Fruit fly (Drosophila melanogaster): ENCODE data around the gene CYLD.
A peak's percentile ranks its signal among the peaks of the same experiment; 100 is the strongest.

CYLD gene

dm6 chr2L:10334854-10335277, 35.2 kb upstream of the CYLD start (continued):
- TF ChIP-seq CG34422 (GFP tag; IDR thresholded peaks at IDR 0.05) (peak; percentile 54; the same call in 2 of the 3 replicates), CrebB (tag; optimal IDR thresholded peaks at IDR 0.05) (peak; percentile 89), Ptx1 (GFP tag; IDR thresholded peaks at IDR 0.05) (peak; percentile 35; the same call in 1 of the 2 replicates), CG13624 (GFP tag; optimal IDR thresholded peaks at IDR 0.05) (peak; percentile 68), CG2202 (tag; optimal IDR thresholded peaks at IDR 0.05) (peak; percentile 35), ssp (GFP tag; IDR thresholded peaks at IDR 0.05) (no peak), Adf1 (GFP tag; IDR thresholded peaks at IDR 0.05) (peak; percentile 16; the same call in 1 of the 2 replicates), CG31388 (GFP tag; optimal IDR thresholded peaks at IDR 0.05) (no peak), Sin3A (optimal IDR thresholded peaks at IDR 0.05) (no peak), shn (GFP tag; optimal IDR thresholded peaks at IDR 0.05) (peak; percentile 57), D19B (GFP tag; optimal IDR thresholded peaks at IDR 0.05) (peak; percentile 54), dati (GFP tag; IDR thresholded peaks at IDR 0.05) (no peak), CG3838 (GFP tag; optimal IDR thresholded peaks at IDR 0.05) (no peak), tna (GFP tag; IDR thresholded peaks at IDR 0.05; ENCODE audit: partially characterized antibody) (peak; percentile 48; the same call in 1 of the 2 replicates), CG7372 (GFP tag; IDR thresholded peaks at IDR 0.05) (0 out of 2 replicates have a peak, but pooled peaks have one; percentile 10), jumu (GFP tag; optimal IDR thresholded peaks at IDR 0.05) (peak; percentile 54), CG17359 (tag; optimal IDR thresholded peaks at IDR 0.05) (peak; percentile 59), CG11504 (tag; optimal IDR thresholded peaks at IDR 0.05) (no peak), Jarid2 (GFP tag; optimal IDR thresholded peaks at IDR 0.05) (no peak), ranshi (GFP tag; IDR thresholded peaks at IDR 0.05) (peak; percentile 46; the same call in 1 of the 2 replicates), CG16779 (GFP tag; IDR thresholded peaks at IDR 0.05) (no peak), E2f1 (GFP tag; IDR thresholded peaks at IDR 0.05) (no peak), CG9932 (GFP tag; IDR thresholded peaks at IDR 0.05) (peak; percentile 78; the same call in 1 of the 2 replicates), CG15073 (GFP tag; optimal IDR thresholded peaks at IDR 0.05) (no peak), NC2α (GFP tag; optimal IDR thresholded peaks at IDR 0.05) (no peak), bab2 (GFP tag; optimal IDR thresholded peaks at IDR 0.05) (peak; percentile 10), crol (GFP tag; IDR thresholded peaks at IDR 0.05) (no peak), tio (GFP tag; optimal IDR thresholded peaks at IDR 0.05) (no peak), cas (GFP tag; IDR thresholded peaks at IDR 0.05) (no peak), CG15601 (tag; optimal IDR thresholded peaks at IDR 0.05) (peak; percentile 77), Dip3 (GFP tag; optimal IDR thresholded peaks at IDR 0.05) (no peak), CG9797 (GFP tag; optimal IDR thresholded peaks at IDR 0.05) (peak; percentile 35), bowl (GFP tag; IDR thresholded peaks at IDR 0.05) (no peak; the same call in 1 of the 2 replicates), CG7786 (GFP tag; optimal IDR thresholded peaks at IDR 0.05) (peak; percentile 30), CG2199 (GFP tag; IDR thresholded peaks at IDR 0.05) (peak; percentile 86; the same call in 2 of the 3 replicates), pan (optimal IDR thresholded peaks at IDR 0.05) (no peak), pan (GFP tag; optimal IDR thresholded peaks at IDR 0.05 in 1 of 2, IDR thresholded peaks at IDR 0.05 in 1 of 2) (no peak), fd102C (GFP tag; optimal IDR thresholded peaks at IDR 0.05) (peak; percentile 17), Myb (GFP tag; optimal IDR thresholded peaks at IDR 0.05) (peak; percentile 9), ems (GFP tag; optimal IDR thresholded peaks at IDR 0.05) (peak; percentile 52), kay (GFP tag; optimal IDR thresholded peaks at IDR 0.05) (peak; percentile 90), CG15479 (GFP tag; optimal IDR thresholded peaks at IDR 0.05) (peak; percentile 73), Pdp1 (GFP tag; optimal IDR thresholded peaks at IDR 0.05) (peak; percentile 38 to 97), Atf-2 (GFP tag; optimal IDR thresholded peaks at IDR 0.05) (peak; percentile 41), Stat92E (GFP tag; optimal IDR thresholded peaks at IDR 0.05) (peak in 1 of 3 experiments; percentile 33), mirr (GFP tag; optimal IDR thresholded peaks at IDR 0.05) (peak; percentile 99), ase (GFP tag; IDR thresholded peaks at IDR 0.05) (no peak), CG10321 (GFP tag; IDR thresholded peaks at IDR 0.05) (no peak), Hand (GFP tag; optimal IDR thresholded peaks at IDR 0.05) (peak; percentile 20), Scr (GFP tag; IDR thresholded peaks at IDR 0.05; ENCODE audit: partially characterized antibody) (peak; percentile 69), CG12391 (tag; optimal IDR thresholded peaks at IDR 0.05) (peak; percentile 46), CG16863 (GFP tag; optimal IDR thresholded peaks at IDR 0.05) (peak; percentile 15)
